Worm (Caenorhabditis elegans): Measurements from ENCODE around the gene C27D6.3.
"Not testable (repeated sequence)": the region's sequence is repeated elsewhere in the genome, so short reads cannot be mapped to it uniquely, and the experiment has no call there.

DNA sequence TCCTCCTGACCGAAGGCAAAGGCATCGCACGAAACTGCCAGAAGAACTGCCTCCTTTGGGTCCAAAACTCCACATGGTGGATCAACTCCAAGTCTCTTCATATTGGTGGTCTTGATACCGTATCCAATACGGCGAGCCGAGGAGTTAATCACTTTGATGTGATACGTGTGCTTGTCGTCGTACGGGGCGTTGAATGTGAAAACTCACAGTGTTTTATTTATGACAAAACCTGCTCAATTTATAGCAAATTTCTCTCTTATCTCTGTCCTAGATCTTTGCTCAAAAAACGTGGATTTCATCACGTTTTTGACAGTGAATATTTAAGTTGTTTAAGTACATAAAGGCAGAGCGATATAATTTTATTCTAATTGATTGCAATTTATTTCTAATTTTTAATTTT is 15.5 kb downstream of the C27D6.3 start, which contains the start of gene F58A6.9:
- TF ChIP-seq ztf-23 (GFP tag; IDR thresholded peaks at IDR 0.05); klf-2 (GFP tag; conservative IDR thresholded peaks at IDR 0.05); T22C8.4 (GFP tag; IDR thresholded peaks at IDR 0.05); flt-1 (GFP tag; IDR thresholded peaks at IDR 0.05): not testable (repeated sequence)

Data from whole organism, midembryonic.